Fruit fly (Drosophila melanogaster) whole organism, embryonic: ENCODE results near the gene Rad1.

ENCODE experiments used
- C15 ChIP-seq: fragments of 200-800 bp; sonication (Bioruptor generic); IDR thresholded peaks from 3 replicates; pipeline ENCODE4 v1.3.6; 2022; ENCODE audit warnings: missing biosample characterization, missing genetic modification characterization
- CG11093 ChIP-seq: fragments of 200-800 bp; sonication (Bioruptor generic); IDR thresholded peaks from 3 replicates; pipeline ENCODE4 v1.3.6; 2022; ENCODE audit warnings: missing biosample characterization, missing genetic modification characterization
- CG11398 ChIP-seq: fragments of 200-800 bp; sonication (Bioruptor generic); optimal IDR thresholded peaks from 2 replicates; lab custom pipeline; 2016; ENCODE audit warnings: missing biosample characterization, missing genetic modification characterization
- CG12155 ChIP-seq: fragments of 200-800 bp; sonication (Bioruptor generic); optimal IDR thresholded peaks from 3 replicates; lab custom pipeline; 2016; ENCODE audit warnings: missing biosample characterization, missing genetic modification characterization
- CG12942 ChIP-seq: fragments of 200-800 bp; sonication (Bioruptor generic); optimal IDR thresholded peaks from 3 replicates; lab custom pipeline; 2016; ENCODE audit warnings: missing biosample characterization, missing genetic modification characterization
- CG13123 ChIP-seq: fragments of 200-800 bp; sonication (Bioruptor generic); optimal IDR thresholded peaks from 2 replicates; lab custom pipeline; 2016; ENCODE audit warnings: missing biosample characterization, missing genetic modification characterization
- CG17568 ChIP-seq: fragments of 200-800 bp; sonication (Bioruptor generic); optimal IDR thresholded peaks from 2 replicates; lab custom pipeline; 2018; ENCODE audit warnings: missing biosample characterization, mild to moderate bottlenecking, missing genetic modification characterization, moderate library complexity
- CG18764 ChIP-seq: fragments of 200-800 bp; sonication (Bioruptor generic); optimal IDR thresholded peaks from 3 replicates; lab custom pipeline; 2016; ENCODE audit warnings: missing biosample characterization, missing genetic modification characterization
- CG2202 ChIP-seq: fragments of 200-800 bp; sonication (Bioruptor generic); optimal IDR thresholded peaks from 2 replicates; lab custom pipeline; 2018; ENCODE audit warnings: missing biosample characterization, mild to moderate bottlenecking, missing genetic modification characterization
- CG31224 ChIP-seq: fragments of 200-800 bp; sonication (Bioruptor generic); IDR thresholded peaks from 2 replicates; pipeline ENCODE4 v1.3.6; 2022; ENCODE audit warnings: missing biosample characterization, missing genetic modification characterization
- CG31441 ChIP-seq: fragments of 200-800 bp; sonication (Bioruptor generic); IDR thresholded peaks from 2 replicates; pipeline ENCODE4 v1.3.6; 2022; ENCODE audit warnings: missing biosample characterization, missing genetic modification characterization
- CG34224 ChIP-seq: fragments of 200-800 bp; sonication (Bioruptor generic); IDR thresholded peaks from 3 replicates; pipeline ENCODE4 v1.3.6; 2022; ENCODE audit warnings: missing biosample characterization, missing genetic modification characterization; ENCODE audit not compliant: partially characterized antibody
- CG3847 ChIP-seq: fragments of 200-800 bp; sonication (Bioruptor generic); IDR thresholded peaks from 2 replicates; pipeline ENCODE4 v1.3.6; 2022; ENCODE audit warnings: missing biosample characterization, missing genetic modification characterization
- CG4617 ChIP-seq: fragments of 200-800 bp; sonication (Bioruptor generic); optimal IDR thresholded peaks from 3 replicates; lab custom pipeline; 2016; ENCODE audit warnings: missing biosample characterization, missing genetic modification characterization, borderline replicate concordance
- CG7745 ChIP-seq: fragments of 200-800 bp; sonication (Bioruptor generic); optimal IDR thresholded peaks from 2 replicates; lab custom pipeline; 2018; ENCODE audit warnings: missing biosample characterization, mild to moderate bottlenecking, missing genetic modification characterization, moderate library complexity
- CG8290 ChIP-seq, 3 experiments: fragments of 200-800 bp; sonication (Bioruptor generic); optimal IDR thresholded peaks; 2 replicates each; lab custom pipeline; 2016 to 2019; ENCODE audit warnings: missing biosample characterization in 3 of 3, missing genetic modification characterization in 3 of 3, mild to moderate bottlenecking in 2 of 3, moderate library complexity in 1 of 3
- CG8359 ChIP-seq: fragments of 200-800 bp; sonication (Bioruptor generic); optimal IDR thresholded peaks from 2 replicates; lab custom pipeline; 2017; ENCODE audit warnings: missing biosample characterization, mild to moderate bottlenecking, missing genetic modification characterization, borderline replicate concordance
- CG9876 ChIP-seq: fragments of 200-800 bp; sonication (Bioruptor generic); optimal IDR thresholded peaks from 2 replicates; lab custom pipeline; 2016; ENCODE audit warnings: missing biosample characterization, missing genetic modification characterization
- Chrac-16 ChIP-seq: fragments of 200-800 bp; sonication (Bioruptor generic); optimal IDR thresholded peaks from 3 replicates; lab custom pipeline; 2016; ENCODE audit warnings: missing biosample characterization, missing genetic modification characterization
- CrebB ChIP-seq: fragments of 200-800 bp; sonication (Bioruptor generic); optimal IDR thresholded peaks from 3 replicates; lab custom pipeline; 2018; ENCODE audit warnings: missing biosample characterization, mild to moderate bottlenecking, missing genetic modification characterization
- Dek ChIP-seq: fragments of 200-800 bp; sonication (Bioruptor generic); optimal IDR thresholded peaks from 3 replicates; lab custom pipeline; 2019; ENCODE audit warnings: missing biosample characterization, mild to moderate bottlenecking, missing genetic modification characterization, moderate library complexity
- Doc2 ChIP-seq: fragments of 200-800 bp; sonication (Bioruptor generic); IDR thresholded peaks from 2 replicates; pipeline ENCODE4 v1.3.6; 2022; ENCODE audit warnings: missing biosample characterization, missing genetic modification characterization
- Doc3 ChIP-seq: fragments of 200-800 bp; sonication (Bioruptor generic); IDR thresholded peaks from 3 replicates; pipeline ENCODE4 v1.3.6; 2022; ENCODE audit warnings: missing biosample characterization, missing genetic modification characterization; ENCODE audit not compliant: partially characterized antibody
- Hmx ChIP-seq: fragments of 200-800 bp; sonication (Bioruptor generic); optimal IDR thresholded peaks from 2 replicates; lab custom pipeline; 2016; ENCODE audit warnings: missing biosample characterization, missing genetic modification characterization
- Hsf ChIP-seq: fragments of 200-800 bp; sonication (Bioruptor generic); optimal IDR thresholded peaks from 3 replicates; lab custom pipeline; 2016; ENCODE audit warnings: missing biosample characterization, missing genetic modification characterization
- NC2β ChIP-seq: fragments of 200-800 bp; sonication (Bioruptor generic); optimal IDR thresholded peaks from 2 replicates; lab custom pipeline; 2016; ENCODE audit warnings: missing biosample characterization, missing genetic modification characterization
- Opbp ChIP-seq: fragments of 200-800 bp; sonication (Bioruptor generic); IDR thresholded peaks from 3 replicates; pipeline ENCODE4 v1.3.6; 2022; ENCODE audit warnings: missing biosample characterization, missing genetic modification characterization; ENCODE audit not compliant: partially characterized antibody
- Ravus ChIP-seq: fragments of 200-800 bp; sonication (Bioruptor generic); IDR thresholded peaks from 2 replicates; pipeline ENCODE4 v1.3.6; 2022; ENCODE audit warnings: missing biosample characterization, missing genetic modification characterization
- Spps ChIP-seq: fragments of 200-800 bp; sonication (Bioruptor generic); optimal IDR thresholded peaks from 2 replicates; lab custom pipeline; 2018; ENCODE audit warnings: missing biosample characterization, mild to moderate bottlenecking, missing genetic modification characterization
- Taf1 ChIP-seq: fragments of 200-800 bp; sonication (Bioruptor generic); IDR thresholded peaks from 2 replicates; pipeline ENCODE4 v1.3.6; 2022; ENCODE audit warnings: missing biosample characterization, missing genetic modification characterization
- Tbp ChIP-seq: fragments of >200 bp; optimal IDR thresholded peaks from 2 replicates; lab custom pipeline; 2018; ENCODE audit warnings: missing biosample characterization, missing genetic modification characterization
- Trl ChIP-seq, 3 experiments: fragments of >200 bp in 2 of 3; fragments of 200-800 bp in 1 of 3; sonication (Bioruptor generic) in 1 of 3; optimal IDR thresholded peaks; 2 replicates in 1 of 3; 3 replicates in 2 of 3; lab custom pipeline; 2016 to 2017; ENCODE audit warnings: missing biosample characterization in 1 of 3, missing genetic modification characterization in 1 of 3
- aop ChIP-seq: fragments of 200-800 bp; sonication (Bioruptor generic); IDR thresholded peaks from 2 replicates; pipeline ENCODE4 v1.3.6; 2022; ENCODE audit warnings: missing biosample characterization, missing genetic modification characterization
- bigmax ChIP-seq: fragments of 200-800 bp; sonication (Bioruptor generic); optimal IDR thresholded peaks from 2 replicates; lab custom pipeline; 2018; ENCODE audit warnings: missing biosample characterization, mild to moderate bottlenecking, missing genetic modification characterization
- bsh ChIP-seq, 2 experiments: fragments of 200-800 bp; sonication (Bioruptor generic); optimal IDR thresholded peaks; 2 replicates each; lab custom pipeline; 2017 to 2018; ENCODE audit warnings: mild to moderate bottlenecking in 2 of 2, missing biosample characterization in 2 of 2, missing genetic modification characterization in 2 of 2, moderate library complexity in 1 of 2
- btn ChIP-seq: fragments of 200-800 bp; sonication (Bioruptor generic); optimal IDR thresholded peaks from 2 replicates; lab custom pipeline; 2016; ENCODE audit warnings: missing biosample characterization, missing genetic modification characterization
- disco-r ChIP-seq: fragments of 200-800 bp; sonication (Bioruptor generic); optimal IDR thresholded peaks from 2 replicates; lab custom pipeline; 2016; ENCODE audit warnings: missing biosample characterization, missing genetic modification characterization
- dysf ChIP-seq: fragments of 200-800 bp; sonication (Bioruptor generic); IDR thresholded peaks from 3 replicates; pipeline ENCODE4 v1.3.6; 2022; ENCODE audit warnings: missing biosample characterization, missing genetic modification characterization
- fru ChIP-seq: fragments of >200 bp; optimal IDR thresholded peaks from 2 replicates; lab custom pipeline; 2017
- kah ChIP-seq: fragments of 200-800 bp; sonication (Bioruptor generic); optimal IDR thresholded peaks from 2 replicates; lab custom pipeline; 2018; ENCODE audit warnings: missing biosample characterization, mild to moderate bottlenecking, missing genetic modification characterization
- nerfin-2 ChIP-seq: fragments of 200-800 bp; sonication (Bioruptor generic); IDR thresholded peaks from 2 replicates; pipeline ENCODE4 v1.3.6; 2022; ENCODE audit warnings: missing biosample characterization, missing genetic modification characterization; ENCODE audit not compliant: partially characterized antibody
- pan ChIP-seq, 4 experiments: fragments of >200 bp in 3 of 4; fragments of 200-800 bp in 1 of 4; sonication (Bioruptor generic) in 1 of 4; optimal IDR thresholded peaks in 3 of 4; IDR thresholded peaks in 1 of 4; 2 replicates each; pipeline versions ENCODE4 v1.3.6 to Lab custom; 2017 to 2022; ENCODE audit warnings: missing biosample characterization in 2 of 4, missing genetic modification characterization in 2 of 4, mixed read lengths in 1 of 4
- pita ChIP-seq: fragments of 200-800 bp; sonication (Bioruptor generic); optimal IDR thresholded peaks from 2 replicates; lab custom pipeline; 2017; ENCODE audit warnings: missing biosample characterization, mild to moderate bottlenecking, missing genetic modification characterization
- pum ChIP-seq: fragments of 200-800 bp; sonication (Bioruptor generic); optimal IDR thresholded peaks from 2 replicates; lab custom pipeline; 2016; ENCODE audit warnings: missing biosample characterization, missing genetic modification characterization
- ro ChIP-seq: fragments of 200-800 bp; sonication (Bioruptor generic); IDR thresholded peaks from 2 replicates; pipeline ENCODE4 v1.3.6; 2022; ENCODE audit warnings: missing biosample characterization, missing genetic modification characterization
- run ChIP-seq: fragments of 200-800 bp; sonication (Bioruptor generic); optimal IDR thresholded peaks from 3 replicates; lab custom pipeline; 2018; ENCODE audit warnings: missing biosample characterization, mild to moderate bottlenecking, missing genetic modification characterization
- sd ChIP-seq: fragments of 200-800 bp; sonication (Bioruptor generic); optimal IDR thresholded peaks from 3 replicates; lab custom pipeline; 2018; ENCODE audit warnings: missing biosample characterization, mild to moderate bottlenecking, missing genetic modification characterization, moderate library complexity
- sr ChIP-seq: fragments of 200-800 bp; sonication (Bioruptor generic); IDR thresholded peaks from 3 replicates; pipeline ENCODE4 v1.3.6; 2022; ENCODE audit warnings: missing biosample characterization, missing genetic modification characterization
- twi ChIP-seq: fragments of 200-800 bp; optimal IDR thresholded peaks from 2 replicates; lab custom pipeline; 2019; ENCODE audit warnings: missing biosample characterization, mild to moderate bottlenecking, missing genetic modification characterization, moderate library complexity
- z ChIP-seq: fragments of 200-800 bp; sonication (Bioruptor generic); IDR thresholded peaks from 3 replicates; pipeline ENCODE4 v1.3.6; 2022; ENCODE audit warnings: missing biosample characterization, missing genetic modification characterization

Gene Rad1

dm6 chr2L:2579669-2580351 is 5.0 kb upstream of the Rad1 start, which contains the start of the genes ND-B17.2 and Arpc5 (continued):
- TF ChIP-seq Opbp (GFP tag; lab: Robert Waterston, UW): no peak
- TF ChIP-seq CG4617 (GFP tag; lab: Kevin White, UChicago): peak; percentile 78
- no peak for TF ChIP-seq sd (tag; lab: Kevin White, UChicago)
- TF ChIP-seq z (GFP tag; lab: Robert Waterston, UW): no peak
- peak; percentile 21 for TF ChIP-seq NC2β (GFP tag; lab: Kevin White, UChicago)
- no peak for TF ChIP-seq pan (optimal IDR thresholded peaks at IDR 0.05; lab: Kevin White, UChicago)
- no peak for TF ChIP-seq pan (GFP tag; optimal IDR thresholded peaks at IDR 0.05 in 1 of 2, IDR thresholded peaks at IDR 0.05 in 1 of 2)
- no peak for TF ChIP-seq Taf1 (GFP tag; lab: Robert Waterston, UW)
- TF ChIP-seq CG12942 (GFP tag; lab: Kevin White, UChicago): no peak
- no peak for TF ChIP-seq disco-r (GFP tag; lab: Kevin White, UChicago)
- no peak for TF ChIP-seq Ravus (GFP tag; lab: Robert Waterston, UW)
- TF ChIP-seq CG3847: peak; percentile 46
- no peak for TF ChIP-seq CG12155 (GFP tag; lab: Kevin White, UChicago)
- TF ChIP-seq CG17568 (GFP tag; lab: Kevin White, UChicago): no peak
- TF ChIP-seq fru (lab: Kevin White, UChicago): no peak
- TF ChIP-seq CG8290 (GFP tag; optimal IDR thresholded peaks at IDR 0.05; lab: Kevin White, UChicago): peak; percentile 54
- no peak for TF ChIP-seq CG8290 (tag; optimal IDR thresholded peaks at IDR 0.05; lab: Kevin White, UChicago)
- TF ChIP-seq run: no peak
- TF ChIP-seq Trl (optimal IDR thresholded peaks at IDR 0.05; lab: Kevin White, UChicago): no peak
- TF ChIP-seq Trl (GFP tag; optimal IDR thresholded peaks at IDR 0.05; lab: Kevin White, UChicago): no peak
- no peak for TF ChIP-seq bsh (GFP tag; optimal IDR thresholded peaks at IDR 0.05; lab: Kevin White, UChicago)
- TF ChIP-seq CG31441 (GFP tag; lab: Robert Waterston, UW): no peak
- no peak for TF ChIP-seq C15 (GFP tag; lab: Robert Waterston, UW)
- no peak for TF ChIP-seq CG7745 (tag; lab: Kevin White, UChicago)
- TF ChIP-seq CG8359 (GFP tag; lab: Kevin White, UChicago): no peak
- TF ChIP-seq sr (GFP tag; lab: Robert Waterston, UW): no peak
- no peak for TF ChIP-seq dysf (GFP tag; lab: Robert Waterston, UW)
- TF ChIP-seq pita (GFP tag; lab: Kevin White, UChicago): no peak
- TF ChIP-seq CG34224 (GFP tag; lab: Robert Waterston, UW): no peak
- TF ChIP-seq CG11398: no peak
- TF ChIP-seq Spps (tag; lab: Kevin White, UChicago): no peak
- TF ChIP-seq Doc3 (GFP tag; lab: Robert Waterston, UW): no peak
- TF ChIP-seq pum (GFP tag; lab: Kevin White, UChicago): no peak
- TF ChIP-seq CrebB (tag; lab: Kevin White, UChicago): no peak
- TF ChIP-seq aop (GFP tag; lab: Robert Waterston, UW): no peak
- TF ChIP-seq Hsf (GFP tag; lab: Kevin White, UChicago): peak; percentile 16
- no peak for TF ChIP-seq CG18764 (GFP tag; lab: Kevin White, UChicago)
- no peak for TF ChIP-seq btn (GFP tag; lab: Kevin White, UChicago)
- TF ChIP-seq bigmax (GFP tag; lab: Kevin White, UChicago): no peak
- TF ChIP-seq twi (tag; lab: Kevin White, UChicago): peak; percentile 76
- no peak for TF ChIP-seq CG9876 (GFP tag; lab: Kevin White, UChicago)
- TF ChIP-seq Dek (tag; lab: Kevin White, UChicago): no peak
- TF ChIP-seq Chrac-16: no peak
- no peak for TF ChIP-seq CG11093
- no peak for TF ChIP-seq Hmx (GFP tag; lab: Kevin White, UChicago)
- TF ChIP-seq nerfin-2 (GFP tag; lab: Robert Waterston, UW): no peak
- no peak for TF ChIP-seq CG13123 (GFP tag; lab: Kevin White, UChicago)
- no peak for TF ChIP-seq CG2202
- TF ChIP-seq CG31224 (GFP tag; lab: Robert Waterston, UW): no peak
- no peak for TF ChIP-seq Tbp (GFP tag; lab: Kevin White, UChicago)
- TF ChIP-seq Doc2 (GFP tag; lab: Robert Waterston, UW): no peak
- no peak for TF ChIP-seq ro (GFP tag; lab: Robert Waterston, UW)
- no peak for TF ChIP-seq kah (GFP tag; lab: Kevin White, UChicago)
